Fruit fly (Drosophila melanogaster): ENCODE measurements around the gene CG11951.
A peak's percentile ranks its signal among the peaks of the same experiment; 100 is the strongest.

CG11951 gene

dm6 chr3R:29227675-29228211 is 10.8 kb downstream of the CG11951 start, which contains the start of gene CG14507:
TSS of gene CG14507 (minus strand) at chr3R:29227725.
- TF ChIP-seq CG4496 (GFP tag; IDR thresholded peaks at IDR 0.05): 0 out of 3 replicates have a peak, but pooled peaks have one; percentile 11
- no peak for TF ChIP-seq CG9948 (tag; optimal IDR thresholded peaks at IDR 0.05)
- TF ChIP-seq CG10348 (GFP tag; IDR thresholded peaks at IDR 0.05): no peak

DNA sequence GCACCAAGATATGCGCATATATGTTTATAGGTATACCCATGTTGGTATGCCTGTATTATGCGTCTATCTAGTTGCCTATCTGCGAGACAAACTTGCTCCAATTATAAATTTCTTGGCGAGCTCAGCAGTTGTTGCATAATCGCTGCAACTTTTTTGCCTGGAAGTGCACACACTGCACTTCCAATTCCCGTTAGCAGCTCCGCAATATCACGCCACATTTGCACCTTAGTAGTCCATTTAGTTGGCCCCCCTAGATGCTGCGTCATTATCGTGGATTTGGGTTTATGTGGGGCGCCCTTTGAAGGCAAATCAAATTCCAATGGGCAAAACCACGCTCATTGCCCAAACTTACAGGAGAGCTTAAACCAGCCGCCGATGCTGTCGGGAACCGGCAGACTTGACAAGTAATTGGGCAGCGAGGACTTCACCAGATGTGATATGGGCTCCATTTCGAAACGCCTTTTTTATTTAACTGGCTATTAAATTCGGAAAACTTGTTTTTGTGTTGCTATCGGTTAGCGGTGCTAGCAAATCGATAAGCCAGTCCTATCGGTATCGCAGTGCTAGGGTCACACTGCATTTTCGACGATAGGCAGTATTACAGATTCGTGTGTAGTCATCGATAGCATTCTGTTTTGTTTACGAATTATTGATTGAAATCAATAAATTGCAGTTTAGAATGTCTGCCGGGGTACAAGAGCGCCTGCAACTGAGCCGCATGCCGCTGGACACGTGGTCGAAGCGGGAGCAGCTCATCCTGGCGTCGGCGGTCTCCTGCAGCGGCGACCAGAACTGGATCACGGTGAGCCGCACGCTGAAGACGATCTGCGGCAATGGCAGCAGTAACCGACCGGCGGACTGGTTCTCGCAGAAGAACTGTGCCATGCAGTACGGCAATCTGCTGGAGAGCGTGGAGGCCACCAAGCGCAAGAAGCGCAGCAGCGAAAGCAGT is 15.4 kb downstream of the CG11951 start, which contains the start of the genes Cisd2 and Brd8:
Cisd2 (minus strand) TSS at position 538 of the 952 bp plus-strand sequence.
Brd8 (plus strand) TSS at position 595 of the 952 bp plus-strand sequence.
- TF ChIP-seq Pif1A (GFP tag; optimal IDR thresholded peaks at IDR 0.05) (no peak), Ets98B (GFP tag; IDR thresholded peaks at IDR 0.05) (no peak), CG4496 (GFP tag; IDR thresholded peaks at IDR 0.05) (no peak), CG9948 (tag; optimal IDR thresholded peaks at IDR 0.05) (no peak), CG17806 (tag; optimal IDR thresholded peaks at IDR 0.05) (no peak), CG12605 (GFP tag; IDR thresholded peaks at IDR 0.05) (no peak), gl (tag; optimal IDR thresholded peaks at IDR 0.05) (no peak), CG8301 (tag; optimal IDR thresholded peaks at IDR 0.05) (no peak), D1 (tag; optimal IDR thresholded peaks at IDR 0.05) (no peak), fd96Ca (GFP tag; IDR thresholded peaks at IDR 0.05) (no peak)

dm6 chr3R:29221168-29221567 is 17.4 kb downstream of the CG11951 start:
- no peak for TF ChIP-seq CG10348 (GFP tag; IDR thresholded peaks at IDR 0.05)

DNA sequence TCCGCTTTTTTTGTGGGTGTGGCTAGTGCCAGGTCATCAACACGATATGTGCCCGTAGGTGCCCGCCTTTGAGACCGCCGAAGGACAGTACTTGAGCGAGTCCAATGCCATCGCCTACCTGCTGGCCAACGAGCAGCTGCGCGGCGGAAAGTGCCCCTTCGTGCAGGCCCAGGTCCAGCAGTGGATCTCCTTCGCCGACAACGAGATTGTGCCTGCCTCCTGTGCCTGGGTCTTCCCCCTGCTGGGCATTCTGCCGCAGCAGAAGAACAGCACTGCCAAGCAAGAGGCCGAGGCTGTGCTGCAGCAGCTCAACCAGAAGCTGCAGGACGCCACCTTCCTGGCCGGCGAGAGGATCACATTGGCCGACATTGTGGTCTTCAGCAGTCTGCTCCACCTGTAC is 17.9 kb downstream of the CG11951 start:
- TF ChIP-seq CG12605 (GFP tag; IDR thresholded peaks at IDR 0.05) (no peak), fd96Ca (GFP tag; IDR thresholded peaks at IDR 0.05) (no peak), gl (tag; optimal IDR thresholded peaks at IDR 0.05) (no peak), Pif1B (GFP tag; optimal IDR thresholded peaks at IDR 0.05) (no peak), CG13204 (GFP tag; optimal IDR thresholded peaks at IDR 0.05) (no peak), CG15710 (tag; optimal IDR thresholded peaks at IDR 0.05) (no peak), EcR (GFP tag; optimal IDR thresholded peaks at IDR 0.05) (no peak), CG34367 (tag; optimal IDR thresholded peaks at IDR 0.05) (no peak)

DNA sequence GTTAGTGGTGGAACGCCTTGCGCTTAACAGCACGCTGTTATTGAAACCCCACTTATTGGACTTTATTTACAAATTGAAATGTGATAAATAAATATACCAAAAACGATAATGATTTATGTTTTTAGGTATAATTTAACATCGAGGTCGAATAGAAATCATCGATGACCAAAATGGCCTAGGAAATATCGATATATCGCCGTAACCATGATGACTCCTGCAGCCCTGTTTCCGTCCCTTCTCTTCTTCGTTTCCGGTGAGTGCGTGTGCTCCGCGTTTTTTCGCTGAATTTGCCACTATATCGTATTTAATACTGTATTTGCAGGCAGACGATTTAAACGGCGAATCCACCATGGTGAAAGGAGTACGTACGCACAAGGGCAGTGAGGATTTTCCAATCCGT is 18.6 kb downstream of the CG11951 start, which contains the start of gene eEF1gamma:
eEF1gamma (plus strand) TSS at position 225 of the 400 bp plus-strand sequence.
- TF ChIP-seq CG9948 (tag; optimal IDR thresholded peaks at IDR 0.05) (peak; percentile 57), CG10348 (GFP tag; IDR thresholded peaks at IDR 0.05) (no peak), D1 (tag; optimal IDR thresholded peaks at IDR 0.05) (no peak), rn (GFP tag; IDR thresholded peaks at IDR 0.05) (peak; percentile 67; the same call in 1 of the 2 replicates), CG15710 (tag; optimal IDR thresholded peaks at IDR 0.05) (peak; percentile 82), CG32121 (GFP tag; IDR thresholded peaks at IDR 0.05) (peak; percentile 86), gl (tag; optimal IDR thresholded peaks at IDR 0.05) (peak; percentile 86), Pif1A (GFP tag; optimal IDR thresholded peaks at IDR 0.05) (no peak), CG34367 (tag; optimal IDR thresholded peaks at IDR 0.05) (peak; percentile 88), fd96Ca (GFP tag; IDR thresholded peaks at IDR 0.05) (peak; percentile 85), Pif1B (GFP tag; optimal IDR thresholded peaks at IDR 0.05) (peak; percentile 76), Snoo (tag; optimal IDR thresholded peaks at IDR 0.05) (peak; percentile 96), CG8159 (tag; optimal IDR thresholded peaks at IDR 0.05) (peak; percentile 76), CG14655 (GFP tag; optimal IDR thresholded peaks at IDR 0.05) (no peak), EcR (GFP tag; optimal IDR thresholded peaks at IDR 0.05) (peak; percentile 15), CG12605 (GFP tag; IDR thresholded peaks at IDR 0.05) (peak; percentile 78), Ets98B (GFP tag; IDR thresholded peaks at IDR 0.05) (peak; percentile 78), CG13204 (GFP tag; optimal IDR thresholded peaks at IDR 0.05) (no peak), CG8301 (tag; optimal IDR thresholded peaks at IDR 0.05) (peak; percentile 72), CG4496 (GFP tag; IDR thresholded peaks at IDR 0.05) (peak; percentile 93), CG17806 (tag; optimal IDR thresholded peaks at IDR 0.05) (peak; percentile 65)

dm6 chr3R:29218001-29218400 is 20.5 kb downstream of the CG11951 start:
- TF ChIP-seq Snoo (tag; optimal IDR thresholded peaks at IDR 0.05): no peak
- peak; percentile 16 for TF ChIP-seq CG8301 (tag; optimal IDR thresholded peaks at IDR 0.05)
- peak; percentile 3 for TF ChIP-seq CG8159 (tag; optimal IDR thresholded peaks at IDR 0.05)

DNA sequence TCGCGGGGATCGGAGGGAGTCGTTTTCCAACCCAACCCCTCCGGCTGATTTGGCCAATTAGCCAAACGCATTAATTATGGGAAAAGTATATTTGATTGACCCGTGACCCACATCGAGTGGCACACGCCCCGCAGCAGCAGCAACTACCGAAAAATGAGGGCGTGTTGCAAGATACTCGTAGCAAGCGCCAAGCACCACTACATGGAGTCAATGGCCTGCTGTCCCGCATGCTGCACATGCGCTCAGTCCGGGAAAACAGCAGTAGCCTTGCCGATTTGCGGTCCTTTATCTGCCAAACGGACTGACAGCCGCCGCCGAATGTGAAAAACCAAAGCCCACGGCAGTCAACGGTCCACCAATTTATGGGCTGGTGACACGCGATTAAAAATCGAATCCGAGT is 21.2 kb downstream of the CG11951 start:
- no peak for TF ChIP-seq rn (GFP tag; IDR thresholded peaks at IDR 0.05)
- TF ChIP-seq Pif1A (GFP tag; optimal IDR thresholded peaks at IDR 0.05): no peak
- no peak for TF ChIP-seq Pif1B (GFP tag; optimal IDR thresholded peaks at IDR 0.05)
- no peak for TF ChIP-seq Ets98B (GFP tag; IDR thresholded peaks at IDR 0.05)
- no peak for TF ChIP-seq CG12605 (GFP tag; IDR thresholded peaks at IDR 0.05)
- peak; percentile 2 for TF ChIP-seq EcR (GFP tag; optimal IDR thresholded peaks at IDR 0.05)
- no peak for TF ChIP-seq Snoo (tag; optimal IDR thresholded peaks at IDR 0.05)
- TF ChIP-seq gl (tag; optimal IDR thresholded peaks at IDR 0.05): no peak
- TF ChIP-seq CG13204 (GFP tag; optimal IDR thresholded peaks at IDR 0.05): no peak
